Fruit fly (Drosophila melanogaster): ENCODE measurements around the gene CG12499.

The CG12499 gene

dm6 chr3R:22447874-22448254, 1.5 kb upstream of the CG12499 start, which contains the start of gene CG34376 (continued):
- TF ChIP-seq CG6854 (GFP tag; optimal IDR thresholded peaks at IDR 0.05) (no peak), HLHmδ (GFP tag; optimal IDR thresholded peaks at IDR 0.05) (peak; percentile 1), CG12391 (tag; optimal IDR thresholded peaks at IDR 0.05) (peak; percentile 69), CG17186 (GFP tag; optimal IDR thresholded peaks at IDR 0.05) (peak; percentile 62), CG10462 (GFP tag; optimal IDR thresholded peaks at IDR 0.05) (no peak), Sox102F (GFP tag; optimal IDR thresholded peaks at IDR 0.05) (peak; percentile 35), Antp (GFP tag; optimal IDR thresholded peaks at IDR 0.05) (peak; percentile 12), CG16815 (GFP tag; optimal IDR thresholded peaks at IDR 0.05) (no peak), CG9876 (GFP tag; optimal IDR thresholded peaks at IDR 0.05) (peak; percentile 23), CG9437 (GFP tag; optimal IDR thresholded peaks at IDR 0.05) (peak; percentile 76), Sry-δ (GFP tag; optimal IDR thresholded peaks at IDR 0.05) (peak; percentile 30), odd (GFP tag; optimal IDR thresholded peaks at IDR 0.05) (peak; percentile 29), CG1603 (tag; optimal IDR thresholded peaks at IDR 0.05) (peak; percentile 72), dan (GFP tag; IDR thresholded peaks at IDR 0.05) (no peak), CG12299 (tag; optimal IDR thresholded peaks at IDR 0.05) (no peak), CG15479 (GFP tag; optimal IDR thresholded peaks at IDR 0.05) (no peak), org-1 (GFP tag; optimal IDR thresholded peaks at IDR 0.05) (no peak), CG11723 (GFP tag; optimal IDR thresholded peaks at IDR 0.05) (no peak), CG18599 (GFP tag; optimal IDR thresholded peaks at IDR 0.05) (peak; percentile 49), al (GFP tag; IDR thresholded peaks at IDR 0.05) (no peak; the same call in 1 of the 2 replicates), Ets97D (GFP tag; optimal IDR thresholded peaks at IDR 0.05) (peak; percentile 68), Deaf1 (tag; optimal IDR thresholded peaks at IDR 0.05) (peak; percentile 26), CG18619 (GFP tag; optimal IDR thresholded peaks at IDR 0.05) (no peak), CG10431 (GFP tag; optimal IDR thresholded peaks at IDR 0.05) (peak; percentile 41), Rfx (GFP tag; IDR thresholded peaks at IDR 0.05) (peak; percentile 62), usp (GFP tag; optimal IDR thresholded peaks at IDR 0.05) (no peak), CG2678 (tag; optimal IDR thresholded peaks at IDR 0.05) (peak; percentile 38), tna (GFP tag; IDR thresholded peaks at IDR 0.05; ENCODE audit: partially characterized antibody) (no peak; the same call in 1 of the 2 replicates)

dm6 chr3R:22447195-22447873, 947 bp upstream of the CG12499 start, which contains the start of gene CG34288:
Gene CG34288, minus strand, starts transcription at chr3R:22447263.
- peak; percentile 39 for TF ChIP-seq CG15269 (tag; optimal IDR thresholded peaks at IDR 0.05)
- TF ChIP-seq Nf-YC (tag; optimal IDR thresholded peaks at IDR 0.05): no peak
- peak; percentile 37 for TF ChIP-seq CG10543 (GFP tag; optimal IDR thresholded peaks at IDR 0.05)
- peak; percentile 76 for TF ChIP-seq Dp (GFP tag; optimal IDR thresholded peaks at IDR 0.05)
- no peak for TF ChIP-seq CG12942 (GFP tag; optimal IDR thresholded peaks at IDR 0.05)
- TF ChIP-seq ci (GFP tag; IDR thresholded peaks at IDR 0.05): peak; percentile 56; the same call in 2 of the 3 replicates
- TF ChIP-seq Sin3A (optimal IDR thresholded peaks at IDR 0.05): no peak
- peak; percentile 51 for TF ChIP-seq CG7556 (GFP tag; optimal IDR thresholded peaks at IDR 0.05)
- peak; percentile 85 for TF ChIP-seq E2f2 (GFP tag; IDR thresholded peaks at IDR 0.05)
- no peak for TF ChIP-seq CG2712 (tag; optimal IDR thresholded peaks at IDR 0.05)
- peak; percentile 29; the same call in 1 of the 2 replicates for TF ChIP-seq cas (GFP tag; IDR thresholded peaks at IDR 0.05)
- no peak for TF ChIP-seq Dad (GFP tag; optimal IDR thresholded peaks at IDR 0.05)
- peak; percentile 51; the same call in 1 of the 2 replicates for TF ChIP-seq rib (GFP tag; IDR thresholded peaks at IDR 0.05)
- peak; percentile 99 for TF ChIP-seq exex (tag; optimal IDR thresholded peaks at IDR 0.05)
- TF ChIP-seq CG12071 (GFP tag; optimal IDR thresholded peaks at IDR 0.05): peak; percentile 28
- TF ChIP-seq CG7987 (GFP tag; optimal IDR thresholded peaks at IDR 0.05): peak; percentile 16
- TF ChIP-seq Optix (GFP tag; IDR thresholded peaks at IDR 0.05): 0 out of 3 replicates have a peak, but pooled peaks have one; percentile 29
- peak; percentile 1 for TF ChIP-seq slp2 (GFP tag; optimal IDR thresholded peaks at IDR 0.05)
- peak; percentile 85 for TF ChIP-seq Rfx (GFP tag; IDR thresholded peaks at IDR 0.05)
- TF ChIP-seq al (GFP tag; IDR thresholded peaks at IDR 0.05): peak; percentile 44; the same call in 1 of the 2 replicates
- TF ChIP-seq CHES-1-like (GFP tag; optimal IDR thresholded peaks at IDR 0.05): peak; percentile 28
- 0 out of 2 replicates have a peak, but pooled peaks have one; percentile 9 for TF ChIP-seq HLH3B (GFP tag; IDR thresholded peaks at IDR 0.05)
- TF ChIP-seq CG12769 (tag; optimal IDR thresholded peaks at IDR 0.05): peak; percentile 81
- peak; percentile 14; the same call in 1 of the 3 replicates for TF ChIP-seq ase (GFP tag; IDR thresholded peaks at IDR 0.05)
